Fruit fly (Drosophila melanogaster): ENCODE measurements around the gene Hsc70-1.

DNA sequence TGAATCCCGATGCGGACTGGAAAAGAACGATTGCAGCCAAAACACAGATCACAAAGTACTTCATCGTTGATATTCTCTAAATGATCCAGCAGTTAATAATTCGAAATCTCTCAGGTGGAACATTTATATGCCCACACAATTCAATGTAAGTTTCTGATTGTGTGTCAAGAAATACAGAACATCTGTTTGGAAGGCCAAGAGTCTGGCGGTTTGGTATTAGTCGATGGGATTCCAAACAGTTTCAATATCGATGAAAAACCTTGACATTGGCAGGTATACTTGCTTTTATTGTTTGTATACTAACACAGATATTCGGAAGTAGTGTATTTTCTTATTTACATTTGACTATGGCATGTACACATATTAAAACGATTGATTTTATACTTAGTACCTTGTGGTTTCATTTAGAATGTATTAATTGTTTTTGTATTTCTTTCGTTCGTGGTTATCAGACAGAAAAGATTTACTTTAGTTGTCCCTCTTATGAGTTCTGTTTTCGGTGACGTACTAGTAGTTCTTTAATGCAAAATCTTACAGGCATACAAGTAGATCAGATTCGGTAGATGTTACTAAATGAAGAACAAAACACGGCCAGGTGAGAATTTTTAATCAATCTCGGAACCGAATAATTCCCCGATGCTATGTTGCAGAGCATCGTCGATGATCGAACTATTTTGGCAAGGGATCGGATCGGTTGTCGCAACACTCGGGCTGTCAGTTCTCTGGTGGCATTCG lies at the start of gene Hsc70-1, which contains the start of gene CG13738:
- TF ChIP-seq ovo (GFP tag; optimal IDR thresholded peaks at IDR 0.05) (no peak), cic (GFP tag; optimal IDR thresholded peaks at IDR 0.05) (no peak), pad (GFP tag; optimal IDR thresholded peaks at IDR 0.05) (no peak), cnc (optimal IDR thresholded peaks at IDR 0.05) (no peak), Clk (GFP tag; optimal IDR thresholded peaks at IDR 0.05) (no peak), CG11617 (GFP tag; optimal IDR thresholded peaks at IDR 0.05) (no peak), CG33017 (tag; optimal IDR thresholded peaks at IDR 0.05) (no peak), kay (GFP tag; ENCODE audit: borderline replicate concordance) (no peak), Crg-1 (GFP tag; optimal IDR thresholded peaks at IDR 0.05) (no peak), CG14711 (tag; optimal IDR thresholded peaks at IDR 0.05) (no peak), Hr96 (GFP tag; optimal IDR thresholded peaks at IDR 0.05) (no peak), CG7101 (tag; optimal IDR thresholded peaks at IDR 0.05) (no peak), Mnt (GFP tag; optimal IDR thresholded peaks at IDR 0.05) (no peak)

Data from whole organism, adult.